In genomic region chrX:6255414-6255915, dm6 we compare ENCODE assay signal across 1 fruit fly cellular context.
TF ChIP-seq lines count a peak whose summit lies in the region.

TSS of gene Rbcn-3A (minus strand) at chrX:6255487.
TSS of gene Spx (plus strand) at chrX:6255822.

TF ChIP-seq in whole organism, embryonic, 481 proteins besides CTCF, POLR2A, EP300 and RAD21 (continued from another document):
- TF ChIP-seq Ptx1 (GFP tag; IDR thresholded peaks at IDR 0.05; lab: Robert Waterston, UW) (peak; percentile 47), Atf6 (GFP tag; IDR thresholded peaks at IDR 0.05; lab: Robert Waterston, UW) (no peak), Eip74EF (GFP tag; optimal IDR thresholded peaks at IDR 0.05; lab: Kevin White, UChicago) (no peak), CG34422 (GFP tag; IDR thresholded peaks at IDR 0.05; lab: Robert Waterston, UW) (peak; percentile 35; the same call in 1 of the 3 replicates), dati (GFP tag; IDR thresholded peaks at IDR 0.05; lab: Robert Waterston, UW) (no peak), klu (GFP tag; IDR thresholded peaks at IDR 0.05; lab: Robert Waterston, UW) (no peak), lov (optimal IDR thresholded peaks at IDR 0.05; lab: Kevin White, UChicago) (no peak), lov (GFP tag; IDR thresholded peaks at IDR 0.05; lab: Robert Waterston, UW) (no peak), CrebB (tag; optimal IDR thresholded peaks at IDR 0.05; lab: Kevin White, UChicago) (no peak), corto (GFP tag; optimal IDR thresholded peaks at IDR 0.05; lab: Kevin White, UChicago) (no peak), CG4328 (GFP tag; optimal IDR thresholded peaks at IDR 0.05; lab: Kevin White, UChicago) (no peak), Sin3A (optimal IDR thresholded peaks at IDR 0.05; lab: Kevin White, UChicago) (no peak), CG7987 (GFP tag; optimal IDR thresholded peaks at IDR 0.05; lab: Kevin White, UChicago) (no peak), Hr3 (GFP tag; optimal IDR thresholded peaks at IDR 0.05; lab: Kevin White, UChicago) (peak; percentile 45), phol (tag; optimal IDR thresholded peaks at IDR 0.05; lab: Kevin White, UChicago) (peak; percentile 33), grn (GFP tag; optimal IDR thresholded peaks at IDR 0.05; lab: Kevin White, UChicago) (no peak), Dad (GFP tag; optimal IDR thresholded peaks at IDR 0.05; lab: Kevin White, UChicago) (no peak), Ets97D (GFP tag; optimal IDR thresholded peaks at IDR 0.05; lab: Kevin White, UChicago) (peak; percentile 18), mld (GFP tag; IDR thresholded peaks at IDR 0.05; lab: Robert Waterston, UW; ENCODE audit: partially characterized antibody) (peak; percentile 61; the same call in 2 of the 3 replicates), CG6175 (GFP tag; IDR thresholded peaks at IDR 0.05; lab: Robert Waterston, UW) (no peak), Awh (GFP tag; IDR thresholded peaks at IDR 0.05; lab: Robert Waterston, UW) (no peak), oc (tag; optimal IDR thresholded peaks at IDR 0.05; lab: Kevin White, UChicago) (no peak), Dfd (GFP tag; optimal IDR thresholded peaks at IDR 0.05; lab: Kevin White, UChicago) (no peak), h (optimal IDR thresholded peaks at IDR 0.05; lab: Kevin White, UChicago) (no peak), ATbp (GFP tag; optimal IDR thresholded peaks at IDR 0.05; lab: Kevin White, UChicago) (no peak), CG15479 (GFP tag; optimal IDR thresholded peaks at IDR 0.05; lab: Kevin White, UChicago) (no peak), crc (GFP tag; optimal IDR thresholded peaks at IDR 0.05; lab: Kevin White, UChicago) (no peak), crp (GFP tag; optimal IDR thresholded peaks at IDR 0.05; lab: Kevin White, UChicago) (no peak), CG3726 (GFP tag; IDR thresholded peaks at IDR 0.05; lab: Robert Waterston, UW) (no peak), gsb (GFP tag; IDR thresholded peaks at IDR 0.05; lab: Robert Waterston, UW) (no peak), CG8944 (GFP tag; optimal IDR thresholded peaks at IDR 0.05; lab: Kevin White, UChicago) (no peak), wek (GFP tag; optimal IDR thresholded peaks at IDR 0.05; lab: Kevin White, UChicago) (no peak), lola (GFP tag; optimal IDR thresholded peaks at IDR 0.05; lab: Kevin White, UChicago) (peak in 1 of 3 experiments; percentile 32), CG13775 (GFP tag; optimal IDR thresholded peaks at IDR 0.05; lab: Kevin White, UChicago) (peak; percentile 32), CG18619 (GFP tag; optimal IDR thresholded peaks at IDR 0.05; lab: Kevin White, UChicago) (peak; percentile 30), Tbp (GFP tag; optimal IDR thresholded peaks at IDR 0.05; lab: Kevin White, UChicago) (no peak), Neu2 (GFP tag; optimal IDR thresholded peaks at IDR 0.05; lab: Kevin White, UChicago; ENCODE audit: borderline replicate concordance) (no peak), CG9727 (GFP tag; optimal IDR thresholded peaks at IDR 0.05; lab: Kevin White, UChicago) (peak; percentile 32), TFAM (GFP tag; optimal IDR thresholded peaks at IDR 0.05; lab: Kevin White, UChicago) (no peak), Dp (GFP tag; optimal IDR thresholded peaks at IDR 0.05; lab: Kevin White, UChicago) (peak; percentile 35), eyg (GFP tag; optimal IDR thresholded peaks at IDR 0.05; lab: Kevin White, UChicago) (no peak), CG6654 (GFP tag; optimal IDR thresholded peaks at IDR 0.05; lab: Kevin White, UChicago) (no peak), Drgx (GFP tag; IDR thresholded peaks at IDR 0.05; lab: Robert Waterston, UW) (no peak), CG8290 (GFP tag; optimal IDR thresholded peaks at IDR 0.05; lab: Kevin White, UChicago) (no peak), CG8290 (tag; optimal IDR thresholded peaks at IDR 0.05; lab: Kevin White, UChicago) (no peak), pros (GFP tag; optimal IDR thresholded peaks at IDR 0.05; lab: Kevin White, UChicago) (no peak), Sox100B (GFP tag; optimal IDR thresholded peaks at IDR 0.05; lab: Kevin White, UChicago) (peak; percentile 5), pzg (GFP tag; optimal IDR thresholded peaks at IDR 0.05; lab: Kevin White, UChicago) (peak; percentile 42), abd-A (tag; optimal IDR thresholded peaks at IDR 0.05; lab: Kevin White, UChicago) (no peak), btn (GFP tag; optimal IDR thresholded peaks at IDR 0.05; lab: Kevin White, UChicago) (no peak), NfI (GFP tag; optimal IDR thresholded peaks at IDR 0.05; lab: Kevin White, UChicago) (peak; percentile 48), Doc3 (GFP tag; IDR thresholded peaks at IDR 0.05; lab: Robert Waterston, UW; ENCODE audit: partially characterized antibody) (peak; percentile 89), CG8765 (GFP tag; IDR thresholded peaks at IDR 0.05; lab: Robert Waterston, UW) (no peak), ranshi (GFP tag; IDR thresholded peaks at IDR 0.05; lab: Robert Waterston, UW) (no peak), tll (GFP tag; optimal IDR thresholded peaks at IDR 0.05; lab: Kevin White, UChicago) (no peak), CG31365 (tag; optimal IDR thresholded peaks at IDR 0.05; lab: Kevin White, UChicago) (no peak), fu2 (GFP tag; optimal IDR thresholded peaks at IDR 0.05; lab: Kevin White, UChicago) (no peak), CG12659 (GFP tag; optimal IDR thresholded peaks at IDR 0.05; lab: Kevin White, UChicago) (peak; percentile 63), amos (GFP tag; IDR thresholded peaks at IDR 0.05; lab: Robert Waterston, UW; ENCODE audit: partially characterized antibody) (peak; percentile 83), CG11504 (tag; optimal IDR thresholded peaks at IDR 0.05; lab: Kevin White, UChicago) (peak; percentile 24), ERR (GFP tag; optimal IDR thresholded peaks at IDR 0.05; lab: Kevin White, UChicago) (no peak), slbo (GFP tag; IDR thresholded peaks at IDR 0.05; lab: Robert Waterston, UW) (peak; percentile 69), Atf-2 (GFP tag; optimal IDR thresholded peaks at IDR 0.05; lab: Kevin White, UChicago) (no peak), CG10959 (GFP tag; IDR thresholded peaks at IDR 0.05; lab: Robert Waterston, UW) (no peak), CG2120 (GFP tag; optimal IDR thresholded peaks at IDR 0.05; lab: Kevin White, UChicago) (peak; percentile 53), Mrtf (GFP tag; IDR thresholded peaks at IDR 0.05; lab: Robert Waterston, UW) (no peak), run (tag; optimal IDR thresholded peaks at IDR 0.05; lab: Kevin White, UChicago) (no peak), az2 (GFP tag; optimal IDR thresholded peaks at IDR 0.05; lab: Kevin White, UChicago) (peak; percentile 42), wdn (GFP tag; IDR thresholded peaks at IDR 0.05; lab: Robert Waterston, UW) (no peak), kni (GFP tag; optimal IDR thresholded peaks at IDR 0.05; lab: Kevin White, UChicago) (no peak), zfh2 (GFP tag; optimal IDR thresholded peaks at IDR 0.05; lab: Kevin White, UChicago) (no peak), CG9876 (GFP tag; optimal IDR thresholded peaks at IDR 0.05; lab: Kevin White, UChicago) (no peak), CG3163 (GFP tag; optimal IDR thresholded peaks at IDR 0.05; lab: Kevin White, UChicago) (no peak), Bdp1 (GFP tag; optimal IDR thresholded peaks at IDR 0.05; lab: Kevin White, UChicago) (no peak), CG12071 (GFP tag; optimal IDR thresholded peaks at IDR 0.05; lab: Kevin White, UChicago) (no peak), gsb-n (tag; optimal IDR thresholded peaks at IDR 0.05; lab: Kevin White, UChicago) (no peak), CG17612 (GFP tag; IDR thresholded peaks at IDR 0.05; lab: Robert Waterston, UW) (no peak), vnd (GFP tag; IDR thresholded peaks at IDR 0.05; lab: Robert Waterston, UW; ENCODE audit: partially characterized antibody) (peak; percentile 85), CG42726 (GFP tag; IDR thresholded peaks at IDR 0.05; lab: Robert Waterston, UW; ENCODE audit: partially characterized antibody) (peak; percentile 68; the same call in 1 of the 2 replicates), CG7556 (GFP tag; optimal IDR thresholded peaks at IDR 0.05; lab: Kevin White, UChicago) (peak; percentile 1), Hmx (GFP tag; optimal IDR thresholded peaks at IDR 0.05; lab: Kevin White, UChicago) (no peak), Lhr (GFP tag; optimal IDR thresholded peaks at IDR 0.05; lab: Kevin White, UChicago) (peak; percentile 19), Adf1 (GFP tag; IDR thresholded peaks at IDR 0.05; lab: Robert Waterston, UW) (no peak), CG6272 (GFP tag; IDR thresholded peaks at IDR 0.05; lab: Robert Waterston, UW) (0 out of 2 replicates have a peak, but pooled peaks have one; percentile 18), fru (optimal IDR thresholded peaks at IDR 0.05; lab: Kevin White, UChicago) (no peak), CG9437 (GFP tag; optimal IDR thresholded peaks at IDR 0.05; lab: Kevin White, UChicago) (no peak), dm (GFP tag; optimal IDR thresholded peaks at IDR 0.05; lab: Kevin White, UChicago) (no peak), row (GFP tag; IDR thresholded peaks at IDR 0.05; lab: Robert Waterston, UW) (peak; percentile 81), BtbVII (GFP tag; optimal IDR thresholded peaks at IDR 0.05; lab: Kevin White, UChicago) (no peak), HmgD (GFP tag; optimal IDR thresholded peaks at IDR 0.05; lab: Kevin White, UChicago) (no peak), Nf-YA (GFP tag; IDR thresholded peaks at IDR 0.05; lab: Robert Waterston, UW) (no peak), Fer1 (GFP tag; optimal IDR thresholded peaks at IDR 0.05; lab: Kevin White, UChicago) (no peak), CG8281 (tag; optimal IDR thresholded peaks at IDR 0.05; lab: Kevin White, UChicago) (no peak), Mes4 (GFP tag; optimal IDR thresholded peaks at IDR 0.05; lab: Kevin White, UChicago) (no peak), Sry-δ (GFP tag; optimal IDR thresholded peaks at IDR 0.05; lab: Kevin White, UChicago) (peak; percentile 81), CG12744 (GFP tag; optimal IDR thresholded peaks at IDR 0.05; lab: Kevin White, UChicago) (no peak), CG14860 (GFP tag; IDR thresholded peaks at IDR 0.05; lab: Robert Waterston, UW; ENCODE audit: partially characterized antibody) (peak; percentile 89), CG13123 (GFP tag; optimal IDR thresholded peaks at IDR 0.05; lab: Kevin White, UChicago) (no peak), lmd (GFP tag; IDR thresholded peaks at IDR 0.05; lab: Robert Waterston, UW) (no peak; the same call in 1 of the 2 replicates), fd3F (GFP tag; optimal IDR thresholded peaks at IDR 0.05; lab: Kevin White, UChicago) (peak; percentile 8), zf30C (GFP tag; optimal IDR thresholded peaks at IDR 0.05; lab: Kevin White, UChicago) (no peak), nom (GFP tag; optimal IDR thresholded peaks at IDR 0.05; lab: Kevin White, UChicago) (no peak), CG3995 (GFP tag; optimal IDR thresholded peaks at IDR 0.05; lab: Kevin White, UChicago) (peak; percentile 4), CG33557 (GFP tag; optimal IDR thresholded peaks at IDR 0.05; lab: Kevin White, UChicago) (peak; percentile 24), CG12155 (GFP tag; optimal IDR thresholded peaks at IDR 0.05; lab: Kevin White, UChicago) (no peak), Bteb2 (GFP tag; optimal IDR thresholded peaks at IDR 0.05; lab: Kevin White, UChicago) (no peak), sisA (GFP tag; IDR thresholded peaks at IDR 0.05; lab: Robert Waterston, UW) (0 out of 2 replicates have a peak, but pooled peaks have one; percentile 14), sim (GFP tag; IDR thresholded peaks at IDR 0.05; lab: Robert Waterston, UW) (no peak), CG34224 (GFP tag; IDR thresholded peaks at IDR 0.05; lab: Robert Waterston, UW; ENCODE audit: partially characterized antibody) (peak; percentile 81), NK7.1 (GFP tag; optimal IDR thresholded peaks at IDR 0.05; lab: Kevin White, UChicago) (no peak), aop (GFP tag; IDR thresholded peaks at IDR 0.05; lab: Robert Waterston, UW) (no peak), CG7745 (tag; optimal IDR thresholded peaks at IDR 0.05; lab: Kevin White, UChicago) (no peak), Nf-YC (tag; optimal IDR thresholded peaks at IDR 0.05; lab: Kevin White, UChicago) (peak; percentile 50), Rx (GFP tag; IDR thresholded peaks at IDR 0.05; lab: Robert Waterston, UW) (no peak), nau (GFP tag; optimal IDR thresholded peaks at IDR 0.05; lab: Kevin White, UChicago) (no peak), Poxn (GFP tag; IDR thresholded peaks at IDR 0.05; lab: Robert Waterston, UW) (no peak), E2f2 (GFP tag; IDR thresholded peaks at IDR 0.05; lab: Robert Waterston, UW) (peak; percentile 34; the same call in 1 of the 2 replicates), fd96Cb (tag; optimal IDR thresholded peaks at IDR 0.05; lab: Kevin White, UChicago) (no peak), CG15073 (GFP tag; optimal IDR thresholded peaks at IDR 0.05; lab: Kevin White, UChicago) (no peak), CG13624 (GFP tag; optimal IDR thresholded peaks at IDR 0.05; lab: Kevin White, UChicago) (no peak), CG30403 (GFP tag; optimal IDR thresholded peaks at IDR 0.05; lab: Kevin White, UChicago) (peak; percentile 46), CG16863 (GFP tag; optimal IDR thresholded peaks at IDR 0.05; lab: Kevin White, UChicago) (no peak), CG6254 (GFP tag; optimal IDR thresholded peaks at IDR 0.05; lab: Kevin White, UChicago) (no peak), CG18476 (GFP tag; optimal IDR thresholded peaks at IDR 0.05; lab: Kevin White, UChicago) (no peak), B-H2 (GFP tag; optimal IDR thresholded peaks at IDR 0.05; lab: Kevin White, UChicago) (peak; percentile 6), Ets65A (GFP tag; lab: Kevin White, UChicago) (peak; percentile 9), hth (optimal IDR thresholded peaks at IDR 0.05; lab: Kevin White, UChicago) (no peak), salm (tag; optimal IDR thresholded peaks at IDR 0.05; lab: Kevin White, UChicago) (no peak)
